Worm (Caenorhabditis elegans): Measurements from ENCODE around the gene col-13.

Gene col-13

ce11 chrV:10468190-10468589 lies 46.5 kb upstream of the col-13 start, which contains the start of gene egl-9:
Gene egl-9 (plus strand): TSS chrV:10468517.
- no peak for TF ChIP-seq R02D3.7 (tag; optimal IDR thresholded peaks at IDR 0.05)
- TF ChIP-seq sma-9 (GFP tag; optimal IDR thresholded peaks at IDR 0.05), result peak; percentile 68
- no peak for TF ChIP-seq sma-9 (tag; optimal IDR thresholded peaks at IDR 0.05)
- peak; percentile 41 for TF ChIP-seq F13H6.1 (tag; optimal IDR thresholded peaks at IDR 0.05)
- no peak for TF ChIP-seq mbf-1 (tag; optimal IDR thresholded peaks at IDR 0.05)
- no peak for TF ChIP-seq unc-55 (GFP tag; optimal IDR thresholded peaks at IDR 0.05)
- TF ChIP-seq fos-1 (tag; optimal IDR thresholded peaks at IDR 0.05), result peak; percentile 55
- TF ChIP-seq nhr-237 (tag; optimal IDR thresholded peaks at IDR 0.05), result no peak
- peak; percentile 6 for TF ChIP-seq sma-3 (GFP tag; optimal IDR thresholded peaks at IDR 0.05)
- peak; percentile 88 for TF ChIP-seq crh-2 (tag; optimal IDR thresholded peaks at IDR 0.05)
- TF ChIP-seq ztf-1 (GFP tag; conservative IDR thresholded peaks at IDR 0.05), result no peak
- no peak for TF ChIP-seq ZK546.5 (tag; optimal IDR thresholded peaks at IDR 0.05)
- TF ChIP-seq Y55F3AM.14 (GFP tag; optimal IDR thresholded peaks at IDR 0.05), result peak; percentile 40
- TF ChIP-seq C34F6.9 (tag; optimal IDR thresholded peaks at IDR 0.05), result no peak
- peak; percentile 88 for TF ChIP-seq ama-1 (optimal IDR thresholded peaks at IDR 0.05)
- no peak for TF ChIP-seq peb-1 (tag; optimal IDR thresholded peaks at IDR 0.05)
- TF ChIP-seq lin-11 (tag; optimal IDR thresholded peaks at IDR 0.05), result no peak
- peak; percentile 72 for TF ChIP-seq nhr-129 (tag; optimal IDR thresholded peaks at IDR 0.05)
- TF ChIP-seq lsy-2 (tag; optimal IDR thresholded peaks at IDR 0.05), result peak in 1 of 2 experiments; percentile 11
- TF ChIP-seq nhr-12 (tag; optimal IDR thresholded peaks at IDR 0.05), result no peak
- TF ChIP-seq dmd-4 (tag; optimal IDR thresholded peaks at IDR 0.05), result no peak
- no peak for TF ChIP-seq ceh-82 (tag; optimal IDR thresholded peaks at IDR 0.05)

- no peak for TF ChIP-seq ama-1 (optimal IDR thresholded peaks at IDR 0.05)
- TF ChIP-seq ZK546.5 (tag; optimal IDR thresholded peaks at IDR 0.05), result no peak
- no peak for TF ChIP-seq nhr-129 (tag; optimal IDR thresholded peaks at IDR 0.05)
- no peak for TF ChIP-seq nhr-11 (tag; optimal IDR thresholded peaks at IDR 0.05)
- TF ChIP-seq F13H6.1 (tag; optimal IDR thresholded peaks at IDR 0.05), result no peak
- TF ChIP-seq lin-11 (tag; optimal IDR thresholded peaks at IDR 0.05), result no peak
- no peak for TF ChIP-seq nhr-237 (tag; optimal IDR thresholded peaks at IDR 0.05)
- TF ChIP-seq egl-27 (tag; optimal IDR thresholded peaks at IDR 0.05), result no peak
- TF ChIP-seq alr-1 (tag; optimal IDR thresholded peaks at IDR 0.05), result no peak
- TF ChIP-seq nhr-77 (tag; optimal IDR thresholded peaks at IDR 0.05), result no peak
- TF ChIP-seq C34F6.9 (tag; optimal IDR thresholded peaks at IDR 0.05), result no peak
- TF ChIP-seq elt-3 (tag; optimal IDR thresholded peaks at IDR 0.05), result no peak
- TF ChIP-seq skn-1 (tag; optimal IDR thresholded peaks at IDR 0.05), result no peak
- no peak for TF ChIP-seq unc-39 (tag; optimal IDR thresholded peaks at IDR 0.05)
- no peak for TF ChIP-seq aly-2 (tag; optimal IDR thresholded peaks at IDR 0.05)
- TF ChIP-seq crh-2 (tag; optimal IDR thresholded peaks at IDR 0.05), result no peak
- TF ChIP-seq gmeb-1 (tag; optimal IDR thresholded peaks at IDR 0.05), result no peak
- no peak for TF ChIP-seq sma-9 (GFP tag; optimal IDR thresholded peaks at IDR 0.05)
- TF ChIP-seq sma-9 (tag; optimal IDR thresholded peaks at IDR 0.05), result no peak
- no peak for TF ChIP-seq mdl-1 (tag; optimal IDR thresholded peaks at IDR 0.05)
- TF ChIP-seq sem-4 (tag; optimal IDR thresholded peaks at IDR 0.05), result no peak
Measured at ce11 chrV:10467659-10468058, 46.0 kb upstream of the col-13 start.

ce11 chrV:10467104-10467503 lies 45.4 kb upstream of the col-13 start:
- TF ChIP-seq sma-9 (GFP tag; optimal IDR thresholded peaks at IDR 0.05) (peak; percentile 67), sma-9 (tag; optimal IDR thresholded peaks at IDR 0.05) (no peak), egl-27 (tag; optimal IDR thresholded peaks at IDR 0.05) (no peak)

DNA sequence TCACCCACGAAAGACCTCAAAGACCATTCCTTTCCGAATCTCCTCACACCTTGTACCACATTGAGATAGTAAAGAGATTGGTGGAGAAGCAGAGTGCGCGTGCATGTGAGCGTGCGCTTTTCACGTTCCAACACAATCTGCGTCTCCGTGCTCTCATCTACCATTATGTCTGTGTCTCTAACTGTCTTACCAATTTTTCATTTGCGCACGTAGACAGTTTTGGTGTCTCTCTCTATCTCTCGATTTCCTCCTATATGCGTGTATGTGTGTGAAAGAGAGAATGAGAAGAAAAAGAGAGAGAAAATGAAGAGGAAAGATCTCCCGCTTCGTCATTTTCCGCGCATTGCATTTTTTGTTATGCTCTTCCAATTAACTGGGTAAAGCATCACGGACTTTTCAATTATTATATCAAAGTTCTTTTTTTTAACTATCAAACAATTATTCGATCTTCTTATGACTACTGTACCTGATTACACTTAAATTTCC lies 44.9 kb upstream of the col-13 start:
- peak; percentile 94 for TF ChIP-seq fos-1 (tag; optimal IDR thresholded peaks at IDR 0.05)
- peak; percentile 89 for TF ChIP-seq ztf-4 (tag; optimal IDR thresholded peaks at IDR 0.05)
- TF ChIP-seq ama-1 (optimal IDR thresholded peaks at IDR 0.05), result peak; percentile 52
- peak; percentile 12 for TF ChIP-seq ZK546.5 (tag; optimal IDR thresholded peaks at IDR 0.05)
- peak; percentile 7 for TF ChIP-seq elt-1 (tag; optimal IDR thresholded peaks at IDR 0.05)
- TF ChIP-seq elt-3 (tag; optimal IDR thresholded peaks at IDR 0.05), result no peak
- TF ChIP-seq zag-1 (tag; optimal IDR thresholded peaks at IDR 0.05), result peak; percentile 95
- no peak for TF ChIP-seq nhr-12 (tag; optimal IDR thresholded peaks at IDR 0.05)
- TF ChIP-seq skn-1 (tag; optimal IDR thresholded peaks at IDR 0.05), result peak; percentile 76
- no peak for TF ChIP-seq R02D3.7 (tag; optimal IDR thresholded peaks at IDR 0.05)
- peak; percentile 86 for TF ChIP-seq alr-1 (tag; optimal IDR thresholded peaks at IDR 0.05)
- TF ChIP-seq nhr-25 (tag; optimal IDR thresholded peaks at IDR 0.05), result peak; percentile 95
- peak; percentile 97 for TF ChIP-seq sma-3 (GFP tag; optimal IDR thresholded peaks at IDR 0.05)
- peak; percentile 98 for TF ChIP-seq crh-2 (tag; optimal IDR thresholded peaks at IDR 0.05)
- TF ChIP-seq nhr-77 (tag; optimal IDR thresholded peaks at IDR 0.05), result peak; percentile 70
- TF ChIP-seq sem-4 (tag; optimal IDR thresholded peaks at IDR 0.05), result peak; percentile 97
- TF ChIP-seq Y55F3AM.14 (GFP tag; optimal IDR thresholded peaks at IDR 0.05), result peak; percentile 97
- peak; percentile 96 for TF ChIP-seq egl-27 (tag; optimal IDR thresholded peaks at IDR 0.05)
- TF ChIP-seq mdl-1 (tag; optimal IDR thresholded peaks at IDR 0.05), result peak; percentile 99
- peak; percentile 90 for TF ChIP-seq blmp-1 (tag; optimal IDR thresholded peaks at IDR 0.05; ENCODE audit: insufficient read depth)
- TF ChIP-seq lsy-2 (tag; optimal IDR thresholded peaks at IDR 0.05), result peak; percentile 71 to 94
- TF ChIP-seq lin-13 (GFP tag; optimal IDR thresholded peaks at IDR 0.05), result peak; percentile 89
- TF ChIP-seq snpc-4 (tag; optimal IDR thresholded peaks at IDR 0.05), result peak; percentile 74
- TF ChIP-seq dmd-4 (tag; optimal IDR thresholded peaks at IDR 0.05), result no peak
- peak; percentile 98 for TF ChIP-seq C34F6.9 (tag; optimal IDR thresholded peaks at IDR 0.05)
- TF ChIP-seq lin-39 (tag; optimal IDR thresholded peaks at IDR 0.05), result peak; percentile 58
- TF ChIP-seq nhr-10 (tag; optimal IDR thresholded peaks at IDR 0.05), result peak; percentile 44
- no peak for TF ChIP-seq aly-2 (tag; optimal IDR thresholded peaks at IDR 0.05)
- no peak for TF ChIP-seq ztf-11 (tag; optimal IDR thresholded peaks at IDR 0.05)
- no peak for TF ChIP-seq nhr-11 (tag; optimal IDR thresholded peaks at IDR 0.05)
- TF ChIP-seq unc-55 (GFP tag; optimal IDR thresholded peaks at IDR 0.05), result peak; percentile 96
- peak; percentile 97 for TF ChIP-seq F13H6.1 (tag; optimal IDR thresholded peaks at IDR 0.05)
- TF ChIP-seq nhr-21 (tag; optimal IDR thresholded peaks at IDR 0.05), result peak; percentile 98
